Fruit fly (Drosophila melanogaster) whole organism, embryonic: ENCODE measurements around the gene CG14866.

Experiments
- Atf3 ChIP-seq: fragments of 200-800 bp; sonication (Bioruptor generic); optimal IDR thresholded peaks from 3 replicates; lab custom pipeline; 2016; ENCODE audit warnings: missing biosample characterization, missing genetic modification characterization
- BtbVII ChIP-seq: fragments of 200-800 bp; sonication (Bioruptor generic); optimal IDR thresholded peaks from 3 replicates; lab custom pipeline; 2017; ENCODE audit warnings: missing biosample characterization, mild to moderate bottlenecking, missing genetic modification characterization
- Bteb2 ChIP-seq: fragments of 200-800 bp; sonication (Bioruptor generic); optimal IDR thresholded peaks from 2 replicates; lab custom pipeline; 2016; ENCODE audit warnings: missing biosample characterization, missing genetic modification characterization
- CG10267 ChIP-seq: fragments of 200-800 bp; sonication (Bioruptor generic); optimal IDR thresholded peaks from 2 replicates; lab custom pipeline; 2018; ENCODE audit warnings: missing biosample characterization, mild to moderate bottlenecking, missing genetic modification characterization, moderate library complexity
- CG10462 ChIP-seq: fragments of 200-800 bp; sonication (Bioruptor generic); optimal IDR thresholded peaks from 2 replicates; lab custom pipeline; 2016; ENCODE audit warnings: missing biosample characterization, missing genetic modification characterization
- CG12236 ChIP-seq: fragments of 200-800 bp; sonication (Bioruptor generic); optimal IDR thresholded peaks from 2 replicates; lab custom pipeline; 2016; ENCODE audit warnings: missing biosample characterization, missing genetic modification characterization
- CG13775 ChIP-seq: fragments of 200-800 bp; sonication (Bioruptor generic); optimal IDR thresholded peaks from 3 replicates; lab custom pipeline; 2017; ENCODE audit warnings: missing biosample characterization, mild to moderate bottlenecking, missing genetic modification characterization
- CG1529 ChIP-seq: fragments of 200-800 bp; sonication (Bioruptor generic); optimal IDR thresholded peaks from 3 replicates; lab custom pipeline; 2018; ENCODE audit warnings: missing biosample characterization, missing genetic modification characterization
- CG16863 ChIP-seq: fragments of 200-800 bp; sonication (Bioruptor generic); optimal IDR thresholded peaks from 3 replicates; lab custom pipeline; 2016; ENCODE audit warnings: missing biosample characterization, missing genetic modification characterization
- CG18011 ChIP-seq: fragments of 200-800 bp; sonication (Bioruptor generic); optimal IDR thresholded peaks from 2 replicates; lab custom pipeline; 2017; ENCODE audit warnings: missing biosample characterization, missing genetic modification characterization, mild to moderate bottlenecking, moderate library complexity, missing genotype
- CG2116 ChIP-seq: fragments of 200-800 bp; sonication (Bioruptor generic); optimal IDR thresholded peaks from 3 replicates; lab custom pipeline; 2018; ENCODE audit warnings: missing biosample characterization, mild to moderate bottlenecking, missing genetic modification characterization
- CG3163 ChIP-seq: fragments of 200-800 bp; sonication (Bioruptor generic); optimal IDR thresholded peaks from 3 replicates; lab custom pipeline; 2016; ENCODE audit warnings: missing biosample characterization, missing genetic modification characterization
- CG34376 ChIP-seq: fragments of 200-800 bp; sonication (Bioruptor generic); optimal IDR thresholded peaks from 2 replicates; lab custom pipeline; 2018; ENCODE audit warnings: missing biosample characterization, mild to moderate bottlenecking, missing genetic modification characterization
- CG6654 ChIP-seq: fragments of 200-800 bp; sonication (Bioruptor generic); optimal IDR thresholded peaks from 2 replicates; lab custom pipeline; 2017; ENCODE audit warnings: missing biosample characterization, mild to moderate bottlenecking, missing genetic modification characterization
- CG9817 ChIP-seq: fragments of 200-800 bp; sonication (Bioruptor generic); optimal IDR thresholded peaks from 2 replicates; lab custom pipeline; 2018; ENCODE audit warnings: missing biosample characterization, mild to moderate bottlenecking, missing genetic modification characterization, moderate library complexity
- CTCF ChIP-seq: fragments of 200-800 bp; sonication (Bioruptor generic); optimal IDR thresholded peaks from 2 replicates; lab custom pipeline; 2017; ENCODE audit warnings: missing biosample characterization, mild to moderate bottlenecking, missing genetic modification characterization, moderate library complexity
- CkIIα-i1 ChIP-seq: fragments of 200-800 bp; sonication (Bioruptor generic); IDR thresholded peaks from 2 replicates; pipeline ENCODE4 v1.3.6; 2022; ENCODE audit warnings: missing biosample characterization, missing genetic modification characterization
- CrebB ChIP-seq: fragments of 200-800 bp; sonication (Bioruptor generic); optimal IDR thresholded peaks from 3 replicates; lab custom pipeline; 2018; ENCODE audit warnings: missing biosample characterization, mild to moderate bottlenecking, missing genetic modification characterization
- Eip74EF ChIP-seq, 2 experiments: fragments of 200-800 bp in 1 of 2; fragments of >200 bp in 1 of 2; sonication (Bioruptor generic) in 1 of 2; optimal IDR thresholded peaks; 2 replicates each; lab custom pipeline; 2017 to 2019; ENCODE audit warnings: missing biosample characterization in 2 of 2, missing genetic modification characterization in 2 of 2, mild to moderate bottlenecking in 1 of 2, moderate library complexity in 1 of 2
- H15 ChIP-seq: fragments of 200-800 bp; sonication (Bioruptor generic); IDR thresholded peaks from 3 replicates; pipeline ENCODE4 v1.3.6; 2022; ENCODE audit warnings: missing biosample characterization, missing genetic modification characterization
- Hmx ChIP-seq: fragments of 200-800 bp; sonication (Bioruptor generic); optimal IDR thresholded peaks from 2 replicates; lab custom pipeline; 2016; ENCODE audit warnings: missing biosample characterization, missing genetic modification characterization
- Hr3 ChIP-seq: fragments of 200-800 bp; sonication (Bioruptor generic); optimal IDR thresholded peaks from 3 replicates; lab custom pipeline; 2016; ENCODE audit warnings: missing biosample characterization, missing genetic modification characterization
- Pdp1 ChIP-seq, 2 experiments: fragments of 200-800 bp; sonication (Bioruptor generic); optimal IDR thresholded peaks; 3 replicates each; lab custom pipeline; 2016; ENCODE audit warnings: missing biosample characterization in 2 of 2, missing genetic modification characterization in 2 of 2, mild to moderate bottlenecking in 1 of 2, moderate library complexity in 1 of 2
- Poxn ChIP-seq: fragments of 200-800 bp; sonication (Bioruptor generic); IDR thresholded peaks from 2 replicates; pipeline ENCODE4 v1.3.6; 2022; ENCODE audit warnings: missing biosample characterization, missing genetic modification characterization
- Rfx ChIP-seq: fragments of 200-800 bp; sonication (Bioruptor generic); IDR thresholded peaks from 2 replicates; pipeline ENCODE4 v1.3.6; 2022; ENCODE audit warnings: missing biosample characterization, missing genetic modification characterization
- Stat92E ChIP-seq, 3 experiments: fragments of >200 bp in 2 of 3; fragments of 200-800 bp in 1 of 3; sonication (Bioruptor generic) in 1 of 3; optimal IDR thresholded peaks; 2 replicates each; lab custom pipeline; 2017 to 2019; ENCODE audit warnings: missing biosample characterization in 3 of 3, missing genetic modification characterization in 3 of 3, mild to moderate bottlenecking in 1 of 3, moderate library complexity in 1 of 3
- amos ChIP-seq: fragments of 200-800 bp; sonication (Bioruptor generic); IDR thresholded peaks from 2 replicates; pipeline ENCODE4 v1.3.6; 2022; ENCODE audit warnings: missing biosample characterization, missing genetic modification characterization; ENCODE audit not compliant: partially characterized antibody
- ap ChIP-seq: fragments of 200-800 bp; sonication (Bioruptor generic); IDR thresholded peaks from 2 replicates; pipeline ENCODE4 v1.3.6; 2022; ENCODE audit warnings: missing biosample characterization, missing genetic modification characterization
- az2 ChIP-seq: fragments of 200-800 bp; sonication (Bioruptor generic); optimal IDR thresholded peaks from 3 replicates; lab custom pipeline; 2016; ENCODE audit warnings: missing biosample characterization, missing genetic modification characterization
- bowl ChIP-seq: fragments of 200-800 bp; sonication (Bioruptor generic); IDR thresholded peaks from 2 replicates; pipeline ENCODE4 v1.3.6; 2022; ENCODE audit warnings: missing biosample characterization, missing genetic modification characterization
- cad ChIP-seq: fragments of >200 bp; optimal IDR thresholded peaks from 2 replicates; lab custom pipeline; 2017; ENCODE audit warnings: missing biosample characterization, missing genetic modification characterization
- danr ChIP-seq: fragments of 200-800 bp; sonication (Bioruptor generic); IDR thresholded peaks from 2 replicates; pipeline ENCODE4 v1.3.6; 2022; ENCODE audit warnings: missing biosample characterization, missing genetic modification characterization
- gce ChIP-seq: fragments of 200-800 bp; sonication (Bioruptor generic); IDR thresholded peaks from 3 replicates; pipeline ENCODE4 v1.3.6; 2022; ENCODE audit warnings: missing biosample characterization, missing genetic modification characterization
- gcm ChIP-seq: fragments of 200-800 bp; sonication (Bioruptor generic); optimal IDR thresholded peaks from 2 replicates; lab custom pipeline; 2019; ENCODE audit warnings: missing biosample characterization, mild to moderate bottlenecking, missing genetic modification characterization, moderate library complexity
- gsb ChIP-seq: fragments of 200-800 bp; sonication (Bioruptor generic); IDR thresholded peaks from 2 replicates; pipeline ENCODE4 v1.3.6; 2022; ENCODE audit warnings: missing biosample characterization, missing genetic modification characterization
- gt ChIP-seq: fragments of 200-800 bp; sonication (Bioruptor generic); IDR thresholded peaks from 2 replicates; pipeline ENCODE4 v1.3.6; 2022; ENCODE audit warnings: missing biosample characterization, missing genetic modification characterization
- knrl ChIP-seq: fragments of 200-800 bp; sonication (Bioruptor generic); IDR thresholded peaks from 3 replicates; pipeline ENCODE4 v1.3.6; 2022; ENCODE audit warnings: missing biosample characterization, missing genetic modification characterization; ENCODE audit not compliant: partially characterized antibody
- mld ChIP-seq: fragments of 200-800 bp; sonication (Bioruptor generic); IDR thresholded peaks from 3 replicates; pipeline ENCODE4 v1.3.6; 2022; ENCODE audit warnings: missing biosample characterization, missing genetic modification characterization; ENCODE audit not compliant: partially characterized antibody
- nerfin-1 ChIP-seq: fragments of 200-800 bp; sonication (Bioruptor generic); optimal IDR thresholded peaks from 3 replicates; lab custom pipeline; 2019; ENCODE audit warnings: missing biosample characterization, mild to moderate bottlenecking, missing genetic modification characterization, moderate library complexity
- pzg ChIP-seq: fragments of 200-800 bp; sonication (Bioruptor generic); optimal IDR thresholded peaks from 3 replicates; lab custom pipeline; 2018; ENCODE audit warnings: missing biosample characterization, mild to moderate bottlenecking, missing genetic modification characterization, moderate library complexity
- ro ChIP-seq: fragments of 200-800 bp; sonication (Bioruptor generic); IDR thresholded peaks from 2 replicates; pipeline ENCODE4 v1.3.6; 2022; ENCODE audit warnings: missing biosample characterization, missing genetic modification characterization
- sc ChIP-seq, 3 experiments: fragments of >200 bp in 2 of 3; fragments of 200-800 bp in 1 of 3; sonication (Bioruptor generic) in 1 of 3; optimal IDR thresholded peaks; 2 replicates in 2 of 3; 3 replicates in 1 of 3; lab custom pipeline; 2017; ENCODE audit warnings: mild to moderate bottlenecking in 1 of 3, missing biosample characterization in 1 of 3, missing genetic modification characterization in 1 of 3, missing genetic modification reagents in 1 of 3
- sens ChIP-seq: fragments of 200-800 bp; sonication (Bioruptor generic); peaks from one replicate; lab custom pipeline; 2016; ENCODE audit warnings: missing biosample characterization, missing genetic modification characterization
- sug ChIP-seq: fragments of 200-800 bp; optimal IDR thresholded peaks from 2 replicates; lab custom pipeline; 2019; ENCODE audit warnings: missing biosample characterization, mild to moderate bottlenecking, missing genetic modification characterization, moderate library complexity
- tll ChIP-seq, 2 experiments: fragments of 200-800 bp in 1 of 2; fragments of >200 bp in 1 of 2; sonication (Bioruptor generic) in 1 of 2; optimal IDR thresholded peaks; 2 replicates each; lab custom pipeline; 2017 to 2019; ENCODE audit warnings: missing biosample characterization in 2 of 2, missing genetic modification characterization in 2 of 2, mild to moderate bottlenecking in 1 of 2, moderate library complexity in 1 of 2
- tup ChIP-seq: fragments of 200-800 bp; sonication (Bioruptor generic); optimal IDR thresholded peaks from 2 replicates; lab custom pipeline; 2016; ENCODE audit warnings: missing biosample characterization, mild to moderate bottlenecking, missing genetic modification characterization, moderate library complexity
- usp ChIP-seq: fragments of >200 bp; optimal IDR thresholded peaks from 2 replicates; lab custom pipeline; 2017; ENCODE audit warnings: missing biosample characterization, missing genetic modification characterization
- vvl ChIP-seq: fragments of 200-800 bp; sonication (Bioruptor generic); IDR thresholded peaks from 2 replicates; pipeline ENCODE4 v1.3.6; 2022; ENCODE audit warnings: missing biosample characterization, missing genetic modification characterization
- z ChIP-seq: fragments of 200-800 bp; sonication (Bioruptor generic); IDR thresholded peaks from 3 replicates; pipeline ENCODE4 v1.3.6; 2022; ENCODE audit warnings: missing biosample characterization, missing genetic modification characterization

CG14866 gene

DNA sequence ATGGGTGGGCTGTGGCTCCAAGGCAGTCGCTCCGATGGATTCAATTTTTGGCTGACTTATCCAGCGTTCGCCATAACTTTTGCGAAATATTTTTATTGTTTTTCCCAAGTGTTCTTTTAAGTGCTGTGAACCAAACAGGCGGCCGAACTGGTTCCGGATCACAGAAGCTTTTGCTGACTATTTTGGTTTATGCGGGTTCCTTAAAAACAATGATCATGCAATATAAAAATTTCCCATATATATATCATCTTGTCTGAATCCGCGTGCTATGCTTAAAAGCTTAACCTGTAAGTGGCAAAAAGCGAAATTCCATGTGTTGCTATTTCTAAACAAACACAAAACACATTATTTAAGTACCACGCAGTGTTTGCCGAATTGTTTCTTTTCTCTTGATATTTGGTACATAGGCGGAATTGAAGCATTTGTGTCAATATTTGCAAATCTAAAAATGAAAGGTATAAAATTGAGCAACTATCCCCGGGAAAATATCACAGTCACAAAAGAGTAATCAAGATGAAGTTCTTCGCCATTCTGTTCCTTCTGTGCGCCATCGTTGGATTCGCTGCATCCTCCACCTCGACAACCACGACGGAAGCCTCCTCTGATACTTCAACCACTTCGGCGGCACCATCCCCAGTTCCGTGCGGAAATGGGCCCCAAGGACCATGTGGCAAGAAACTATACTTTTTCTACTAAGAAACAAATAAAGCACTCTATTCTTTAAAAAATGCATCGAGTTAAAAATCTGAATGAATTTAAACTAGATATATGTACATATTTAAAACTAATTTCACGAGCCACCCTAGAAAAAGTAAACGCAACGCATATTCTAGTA, 3.9 kb downstream of the CG14866 start, which contains the start of the genes CG6276 and CG44040:
Gene CG6276 (minus strand): TSS at position 158 of the 835 bp plus-strand sequence.
Gene CG44040 (plus strand): TSS at position 467 of the 835 bp plus-strand sequence.
- TF ChIP-seq ap (GFP tag; lab: Robert Waterston, UW) (no peak), CG9817 (peak; percentile 42), cad (GFP tag; lab: Kevin White, UChicago) (no peak), CG1529 (GFP tag; lab: Kevin White, UChicago) (no peak), pzg (GFP tag; lab: Kevin White, UChicago) (peak; percentile 28), sens (peak; percentile 88), CkIIα-i1 (GFP tag; lab: Robert Waterston, UW) (no peak), sc (optimal IDR thresholded peaks at IDR 0.05; lab: Kevin White, UChicago) (no peak), sc (GFP tag; optimal IDR thresholded peaks at IDR 0.05; lab: Kevin White, UChicago) (no peak), tll (GFP tag; optimal IDR thresholded peaks at IDR 0.05; lab: Kevin White, UChicago) (no peak), Hmx (GFP tag; lab: Kevin White, UChicago) (no peak), sug (tag; lab: Kevin White, UChicago) (peak; percentile 49), Poxn (GFP tag; lab: Robert Waterston, UW) (no peak), CG13775 (peak; percentile 48), mld (GFP tag; lab: Robert Waterston, UW) (no peak), usp (GFP tag; lab: Kevin White, UChicago) (no peak), CTCF (GFP tag; lab: Kevin White, UChicago) (no peak), CrebB (tag; lab: Kevin White, UChicago) (no peak), gcm (GFP tag; lab: Kevin White, UChicago) (peak; percentile 40), CG10462 (GFP tag; lab: Kevin White, UChicago) (peak; percentile 22), CG2116 (GFP tag; lab: Kevin White, UChicago) (peak; percentile 24), CG3163 (GFP tag; lab: Kevin White, UChicago) (peak; percentile 2), CG16863 (peak; percentile 9), CG10267 (tag; lab: Kevin White, UChicago) (peak; percentile 13), CG6654 (GFP tag; lab: Kevin White, UChicago) (no peak), BtbVII (GFP tag; lab: Kevin White, UChicago) (peak; percentile 65), CG18011 (no peak), gce (no peak), Pdp1 (GFP tag; optimal IDR thresholded peaks at IDR 0.05; lab: Kevin White, UChicago) (peak; percentile 34 to 48), Atf3 (GFP tag; lab: Kevin White, UChicago) (no peak), knrl (GFP tag; lab: Robert Waterston, UW) (no peak), gt (GFP tag; lab: Robert Waterston, UW) (no peak), Hr3 (peak; percentile 36), vvl (peak; percentile 54), Bteb2 (no peak), CG34376 (peak; percentile 58), az2 (peak; percentile 27), gsb (GFP tag; lab: Robert Waterston, UW) (no peak), bowl (GFP tag; lab: Robert Waterston, UW) (no peak), ro (GFP tag; lab: Robert Waterston, UW) (0 out of 2 replicates have a peak, but pooled peaks have one; percentile 20), danr (GFP tag; lab: Robert Waterston, UW) (no peak), tup (no peak), Stat92E (GFP tag; optimal IDR thresholded peaks at IDR 0.05; lab: Kevin White, UChicago) (no peak), nerfin-1 (tag; lab: Kevin White, UChicago) (no peak), Eip74EF (GFP tag; optimal IDR thresholded peaks at IDR 0.05; lab: Kevin White, UChicago) (no peak), Rfx (GFP tag; lab: Robert Waterston, UW) (peak; percentile 65), z (no peak), H15 (GFP tag; lab: Robert Waterston, UW) (0 out of 3 replicates have a peak, but pooled peaks have one; percentile 41), CG12236 (GFP tag; lab: Kevin White, UChicago) (no peak), amos (GFP tag; lab: Robert Waterston, UW) (peak; percentile 19; the same call in 1 of the 2 replicates)
